Worm (Caenorhabditis elegans) whole organism, mixed stage, embryonic: ENCODE results near the gene srj-29.
A peak's percentile ranks its signal among the peaks of the same experiment; 100 is the strongest.

Source experiments
- M03D4.4 ChIP-seq: sonication (generic microtip); optimal IDR thresholded peaks from 2 replicates; lab custom pipeline; 2017; ENCODE audit warnings: mild to moderate bottlenecking, missing genetic modification characterization, missing compliant biosample characterization
- bed-3 ChIP-seq: fragments of 200-800 bp; sonication (Bioruptor generic); optimal IDR thresholded peaks from 3 replicates; lab custom pipeline; 2018; ENCODE audit warnings: mild to moderate bottlenecking, missing genetic modification characterization, moderate library complexity, missing compliant biosample characterization
- blmp-1 ChIP-seq: fragments of 150-350 bp; optimal IDR thresholded peaks from 2 replicates; lab custom pipeline; 2014; ENCODE audit warnings: missing biosample characterization, missing genetic modification characterization
- ceh-39 ChIP-seq: fragments of 150-350 bp; optimal IDR thresholded peaks from 2 replicates; lab custom pipeline; 2014; ENCODE audit warnings: missing biosample characterization, missing genetic modification characterization
- ceh-43 ChIP-seq: fragments of 200-800 bp; sonication (Bioruptor generic); optimal IDR thresholded peaks from 2 replicates; lab custom pipeline; 2018; ENCODE audit warnings: mild to moderate bottlenecking, missing genetic modification characterization, moderate library complexity, missing compliant biosample characterization
- ceh-83 ChIP-seq: fragments of 200-800 bp; sonication (Bioruptor generic); optimal IDR thresholded peaks from 2 replicates; lab custom pipeline; 2018; ENCODE audit warnings: mild to moderate bottlenecking, missing genetic modification characterization, missing compliant biosample characterization
- ces-1 ChIP-seq: fragments of 150-350 bp; optimal IDR thresholded peaks from 2 replicates; lab custom pipeline; 2014; ENCODE audit warnings: missing biosample characterization, missing genetic modification reagents, missing genetic modification characterization
- cnd-1 ChIP-seq: fragments of 200-800 bp; sonication (Bioruptor generic); optimal IDR thresholded peaks from 2 replicates; lab custom pipeline; 2018; ENCODE audit warnings: mild to moderate bottlenecking, missing genetic modification characterization, missing compliant biosample characterization
- drap-1 ChIP-seq: fragments of 200-800 bp; sonication (Bioruptor generic); optimal IDR thresholded peaks from 3 replicates; lab custom pipeline; 2018; ENCODE audit warnings: mild to moderate bottlenecking, missing genetic modification characterization, missing compliant biosample characterization
- elt-1 ChIP-seq: sonication (generic microtip); optimal IDR thresholded peaks from 2 replicates; lab custom pipeline; 2017; ENCODE audit warnings: missing genetic modification characterization, mild to moderate bottlenecking, missing compliant biosample characterization, antibody characterized with exemption, moderate library complexity, borderline replicate concordance; ENCODE audit not compliant: insufficient read depth
- flh-1 ChIP-seq: fragments of 200-800 bp; sonication (Bioruptor generic); optimal IDR thresholded peaks from 2 replicates; lab custom pipeline; 2018; ENCODE audit warnings: mild to moderate bottlenecking, missing genetic modification characterization, moderate library complexity, missing compliant biosample characterization
- hlh-1 ChIP-seq: fragments of 150-350 bp; optimal IDR thresholded peaks from 2 replicates; lab custom pipeline; 2014; ENCODE audit warnings: missing biosample characterization, missing genetic modification reagents, missing genetic modification characterization
- lin-13 ChIP-seq: fragments of 150-350 bp; optimal IDR thresholded peaks from 2 replicates; lab custom pipeline; 2014; ENCODE audit warnings: missing biosample characterization, missing genetic modification characterization
- lin-32 ChIP-seq: fragments of 200-800 bp; sonication (Bioruptor generic); optimal IDR thresholded peaks from 2 replicates; lab custom pipeline; 2018; ENCODE audit warnings: mild to moderate bottlenecking, missing genetic modification characterization, missing compliant biosample characterization
- lsy-2 ChIP-seq: fragments of 150-350 bp; optimal IDR thresholded peaks from 2 replicates; lab custom pipeline; 2014; ENCODE audit warnings: missing biosample characterization, missing genetic modification characterization
- mab-5 ChIP-seq: fragments of 150-350 bp; optimal IDR thresholded peaks from 2 replicates; lab custom pipeline; 2014; ENCODE audit warnings: missing biosample characterization, missing genetic modification characterization
- mep-1 ChIP-seq: fragments of 150-350 bp; optimal IDR thresholded peaks from 2 replicates; lab custom pipeline; 2017; ENCODE audit warnings: missing biosample characterization, missing genetic modification reagents, missing genetic modification characterization, inconsistent platforms
- mls-2 ChIP-seq: sonication (generic microtip); optimal IDR thresholded peaks from 2 replicates; lab custom pipeline; 2016; ENCODE audit warnings: mild to moderate bottlenecking, missing genetic modification characterization, moderate library complexity, missing compliant biosample characterization
- nhr-12 ChIP-seq: fragments of 150-350 bp; optimal IDR thresholded peaks from 2 replicates; lab custom pipeline; 2014; ENCODE audit warnings: missing biosample characterization, missing genetic modification characterization
- nhr-2 ChIP-seq: fragments of 150-350 bp; optimal IDR thresholded peaks from 2 replicates; lab custom pipeline; 2014; ENCODE audit warnings: missing biosample characterization, missing genetic modification characterization
- nhr-237 ChIP-seq: fragments of 150-350 bp; optimal IDR thresholded peaks from 2 replicates; lab custom pipeline; 2014; ENCODE audit warnings: missing biosample characterization, missing genetic modification characterization
- nhr-28 ChIP-seq: fragments of 150-350 bp; optimal IDR thresholded peaks from 2 replicates; lab custom pipeline; 2014; ENCODE audit warnings: missing biosample characterization, missing genetic modification characterization
- nhr-76 ChIP-seq: sonication (generic microtip); optimal IDR thresholded peaks from 2 replicates; lab custom pipeline; 2017; ENCODE audit warnings: missing biosample characterization, missing genetic modification characterization
- pha-4 ChIP-seq: fragments of 150-350 bp; optimal IDR thresholded peaks from 2 replicates; lab custom pipeline; 2018; ENCODE audit warnings: missing biosample characterization, missing genetic modification reagents, missing genetic modification characterization
- snpc-4 ChIP-seq: fragments of 150-350 bp; optimal IDR thresholded peaks from 2 replicates; lab custom pipeline; 2014; ENCODE audit warnings: missing biosample characterization, missing genetic modification characterization
- sptf-1 ChIP-seq: sonication (generic microtip); optimal IDR thresholded peaks from 2 replicates; lab custom pipeline; 2017; ENCODE audit warnings: mild to moderate bottlenecking, missing genetic modification characterization, moderate library complexity, missing compliant biosample characterization
- tbx-8 ChIP-seq: fragments of 200-800 bp; sonication (Bioruptor generic); optimal IDR thresholded peaks from 2 replicates; lab custom pipeline; 2018; ENCODE audit warnings: mild to moderate bottlenecking, missing genetic modification characterization, moderate library complexity, missing compliant biosample characterization
- unc-120 ChIP-seq: sonication (generic microtip); optimal IDR thresholded peaks from 2 replicates; lab custom pipeline; 2017; ENCODE audit warnings: missing genetic modification characterization, missing compliant biosample characterization; ENCODE audit not compliant: poor library complexity, severe bottlenecking
- unc-39 ChIP-seq: fragments of 150-350 bp; optimal IDR thresholded peaks from 2 replicates; lab custom pipeline; 2014; ENCODE audit warnings: missing biosample characterization, missing genetic modification characterization
- unc-62 ChIP-seq: fragments of 150-350 bp; optimal IDR thresholded peaks from 2 replicates; lab custom pipeline; 2014; ENCODE audit warnings: missing biosample characterization, missing genetic modification reagents, missing genetic modification characterization
- zip-8 ChIP-seq: fragments of 150-350 bp; optimal IDR thresholded peaks from 2 replicates; lab custom pipeline; 2014; ENCODE audit warnings: missing biosample characterization, missing genetic modification characterization
- ztf-11 ChIP-seq: fragments of 150-350 bp; optimal IDR thresholded peaks from 2 replicates; lab custom pipeline; 2014; ENCODE audit warnings: missing biosample characterization, missing genetic modification characterization

srj-29 gene

DNA sequence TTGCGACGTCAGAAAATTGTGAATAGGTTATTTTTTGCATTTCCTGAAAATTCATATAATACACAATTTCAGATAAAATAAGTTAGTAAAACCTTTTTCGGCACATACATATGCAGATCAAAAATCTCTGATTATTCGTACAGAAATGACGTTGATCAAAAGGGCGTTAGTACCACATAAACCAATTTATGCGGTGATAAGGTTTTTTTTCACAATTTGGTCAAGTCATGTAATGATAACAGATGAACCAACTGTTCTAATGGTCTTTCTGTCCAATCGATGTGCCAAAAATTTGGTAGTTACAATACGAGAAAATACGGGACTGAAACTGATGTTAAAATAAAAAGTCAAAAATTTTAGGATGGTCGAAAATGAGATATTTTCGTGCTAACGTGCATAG, 4.6 kb downstream of the srj-29 start:
- TF ChIP-seq lin-32 (no peak), hlh-1 (tag; lab: Kevin White, UChicago) (no peak), ces-1 (GFP tag; lab: Kevin White, UChicago) (no peak), bed-3 (GFP tag; lab: Kevin White, UChicago) (no peak), mls-2 (no peak), snpc-4 (tag; lab: Kevin White, UChicago) (no peak), pha-4 (tag; lab: Kevin White, UChicago) (no peak), lsy-2 (tag; lab: Kevin White, UChicago) (no peak), elt-1 (no peak), ceh-83 (GFP tag; lab: Kevin White, UChicago) (no peak), zip-8 (tag; lab: Kevin White, UChicago) (no peak), nhr-2 (no peak), nhr-237 (tag; lab: Kevin White, UChicago) (no peak), unc-120 (tag; lab: Kevin White, UChicago) (no peak), nhr-76 (tag; lab: Kevin White, UChicago) (no peak)
- TF ChIP-seq, all 35 proteins: peak for 0

DNA sequence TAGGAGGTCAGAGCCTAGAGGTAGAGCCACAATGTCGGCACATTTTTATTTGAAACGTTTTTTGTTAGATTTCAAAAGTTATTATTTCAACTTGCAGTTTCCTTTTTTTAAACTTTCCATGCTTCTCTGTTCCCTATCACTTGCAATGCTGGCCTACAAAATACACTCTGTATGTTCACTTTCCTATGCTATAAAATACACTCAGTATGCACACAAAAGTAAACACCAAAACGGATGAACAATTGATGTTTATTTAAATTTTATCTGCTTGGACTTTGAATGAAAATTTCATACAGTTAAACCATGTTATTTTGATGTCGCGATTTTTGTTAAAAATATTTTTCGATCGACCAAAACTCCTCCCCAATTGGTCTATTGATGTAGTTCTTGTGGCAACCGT, 5.2 kb downstream of the srj-29 start:
- TF ChIP-seq nhr-2 (no peak), M03D4.4 (no peak), nhr-12 (tag; lab: Kevin White, UChicago) (no peak), drap-1 (no peak), sptf-1 (tag; lab: Kevin White, UChicago) (no peak), mep-1 (tag; lab: Kevin White, UChicago) (no peak), ces-1 (GFP tag; lab: Kevin White, UChicago) (no peak), tbx-8 (GFP tag; lab: Kevin White, UChicago) (no peak)

DNA sequence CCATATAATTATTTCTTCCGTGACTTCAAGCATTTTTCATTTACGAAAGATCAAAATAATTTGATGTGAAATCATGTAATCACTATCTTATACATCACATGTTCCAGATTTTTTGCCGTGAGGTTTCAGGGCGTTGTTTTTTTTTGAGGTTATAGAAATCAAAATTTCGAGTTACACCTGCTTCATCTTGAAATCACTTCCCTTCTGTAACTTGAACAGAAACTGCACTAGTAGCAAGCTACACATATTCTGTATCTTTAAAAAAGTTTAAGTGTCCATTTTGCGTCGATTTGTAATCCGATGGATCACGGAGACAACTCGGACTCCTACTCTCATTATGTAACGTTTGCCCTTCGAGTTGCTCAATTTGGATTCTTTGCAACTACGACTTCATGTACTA, 15.2 kb downstream of the srj-29 start, which contains the start of gene F22B8.3:
TSS of gene F22B8.3 (plus strand) at position 301 of the 400 bp plus-strand sequence.
- TF ChIP-seq unc-39 (tag; lab: Kevin White, UChicago) (no peak), ceh-83 (GFP tag; lab: Kevin White, UChicago) (no peak), lsy-2 (tag; lab: Kevin White, UChicago) (no peak), ceh-39 (tag; lab: Kevin White, UChicago) (no peak), blmp-1 (no peak), lin-32 (no peak), nhr-237 (tag; lab: Kevin White, UChicago) (no peak), ztf-11 (tag; lab: Kevin White, UChicago) (no peak)

DNA sequence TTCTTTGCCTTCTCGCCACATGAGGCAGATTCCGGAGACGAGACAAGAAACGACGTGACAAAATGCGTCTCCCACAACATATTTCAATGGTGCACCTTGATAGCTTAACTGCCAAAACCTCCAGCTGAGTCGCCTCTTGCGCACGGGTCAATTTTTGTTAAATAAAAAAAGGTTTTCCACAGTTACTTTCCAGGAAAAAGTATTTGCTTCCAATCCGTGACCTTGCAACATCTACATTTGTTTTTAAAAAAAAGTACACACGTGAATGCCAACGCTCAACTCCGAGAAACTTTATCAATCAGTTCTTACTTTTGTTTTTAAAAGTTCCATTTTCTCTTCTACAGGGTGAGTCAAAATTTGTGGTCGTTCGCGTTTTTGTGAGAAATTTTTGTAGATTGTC, 18.8 kb downstream of the srj-29 start, which contains the start of gene F22B8.7:
TSS of gene F22B8.7 (plus strand) at position 301 of the 400 bp plus-strand sequence.
- TF ChIP-seq nhr-12 (tag; lab: Kevin White, UChicago), result no peak
- TF ChIP-seq elt-1, result no peak
- TF ChIP-seq sptf-1 (tag; lab: Kevin White, UChicago), result no peak
- TF ChIP-seq nhr-76 (tag; lab: Kevin White, UChicago), result no peak
- TF ChIP-seq lsy-2 (tag; lab: Kevin White, UChicago), result no peak
- TF ChIP-seq lin-13, result no peak
- TF ChIP-seq snpc-4 (tag; lab: Kevin White, UChicago), result no peak
- no peak for TF ChIP-seq nhr-237 (tag; lab: Kevin White, UChicago)
- TF ChIP-seq pha-4 (tag; lab: Kevin White, UChicago), result no peak
- no peak for TF ChIP-seq flh-1 (GFP tag; lab: Kevin White, UChicago)
- TF ChIP-seq nhr-28 (tag; lab: Kevin White, UChicago), result no peak
- no peak for TF ChIP-seq drap-1
- TF ChIP-seq bed-3 (GFP tag; lab: Kevin White, UChicago), result no peak
- no peak for TF ChIP-seq mls-2
- TF ChIP-seq nhr-2, result no peak

DNA sequence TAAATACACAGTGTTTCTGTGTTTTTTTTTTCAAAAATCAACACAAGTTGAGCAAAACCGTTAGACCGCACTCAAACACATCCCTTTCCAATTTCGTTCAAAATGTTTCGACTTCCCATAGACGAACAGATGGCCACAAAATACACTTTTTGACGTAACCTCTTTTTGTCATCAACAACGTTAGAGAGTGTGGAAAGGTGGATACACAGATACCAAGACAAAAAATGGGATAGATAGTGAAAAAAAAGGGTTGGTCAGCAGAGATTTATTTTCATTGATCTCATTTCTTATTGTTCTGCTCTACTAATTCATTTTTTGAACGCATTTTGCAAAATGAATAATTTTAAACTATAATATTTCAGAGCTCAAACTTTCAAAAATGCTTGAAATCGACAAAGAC, 19.4 kb downstream of the srj-29 start:
- TF ChIP-seq unc-120 (tag; lab: Kevin White, UChicago) (no peak), nhr-28 (tag; lab: Kevin White, UChicago) (no peak), cnd-1 (tag; lab: Kevin White, UChicago) (peak; percentile 64), M03D4.4 (no peak), nhr-76 (tag; lab: Kevin White, UChicago) (no peak), drap-1 (no peak), zip-8 (tag; lab: Kevin White, UChicago) (peak; percentile 5), sptf-1 (tag; lab: Kevin White, UChicago) (no peak)

DNA sequence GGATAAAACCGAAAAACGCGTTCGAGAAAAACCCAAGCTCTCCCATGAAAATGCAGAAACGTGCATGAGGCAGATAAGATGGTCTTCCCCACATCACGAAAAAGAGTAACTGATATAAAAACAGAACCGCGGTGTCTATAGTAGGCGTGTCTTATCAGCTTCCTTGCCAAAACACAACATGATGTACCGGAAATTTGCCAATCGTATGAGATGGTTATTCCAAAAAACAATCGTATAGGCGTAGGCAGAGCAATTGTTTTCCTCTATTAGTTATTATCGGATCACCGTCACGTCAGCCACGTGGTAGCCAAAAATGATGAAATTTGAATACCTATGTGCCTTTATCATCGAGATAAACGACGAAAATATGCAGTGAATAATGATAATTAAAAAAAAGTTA, 24.0 kb downstream of the srj-29 start, which contains the start of gene str-7:
TSS of gene str-7 (minus strand) at position 101 of the 400 bp plus-strand sequence.
- TF ChIP-seq tbx-8 (GFP tag; lab: Kevin White, UChicago) (no peak), hlh-1 (tag; lab: Kevin White, UChicago) (no peak), unc-39 (tag; lab: Kevin White, UChicago) (no peak), lin-13 (no peak), pha-4 (tag; lab: Kevin White, UChicago) (no peak), ceh-39 (tag; lab: Kevin White, UChicago) (no peak), ceh-83 (GFP tag; lab: Kevin White, UChicago) (no peak), blmp-1 (no peak), sptf-1 (tag; lab: Kevin White, UChicago) (no peak), unc-62 (GFP tag; lab: Kevin White, UChicago) (no peak), elt-1 (no peak), nhr-28 (tag; lab: Kevin White, UChicago) (no peak), nhr-2 (no peak), mab-5 (tag; lab: Kevin White, UChicago) (no peak), ceh-43 (GFP tag; lab: Kevin White, UChicago) (no peak), drap-1 (no peak), mep-1 (tag; lab: Kevin White, UChicago) (no peak), mls-2 (no peak), nhr-12 (tag; lab: Kevin White, UChicago) (no peak)
